Worm (Caenorhabditis elegans): ENCODE results near the gene igeg-2.

DNA sequence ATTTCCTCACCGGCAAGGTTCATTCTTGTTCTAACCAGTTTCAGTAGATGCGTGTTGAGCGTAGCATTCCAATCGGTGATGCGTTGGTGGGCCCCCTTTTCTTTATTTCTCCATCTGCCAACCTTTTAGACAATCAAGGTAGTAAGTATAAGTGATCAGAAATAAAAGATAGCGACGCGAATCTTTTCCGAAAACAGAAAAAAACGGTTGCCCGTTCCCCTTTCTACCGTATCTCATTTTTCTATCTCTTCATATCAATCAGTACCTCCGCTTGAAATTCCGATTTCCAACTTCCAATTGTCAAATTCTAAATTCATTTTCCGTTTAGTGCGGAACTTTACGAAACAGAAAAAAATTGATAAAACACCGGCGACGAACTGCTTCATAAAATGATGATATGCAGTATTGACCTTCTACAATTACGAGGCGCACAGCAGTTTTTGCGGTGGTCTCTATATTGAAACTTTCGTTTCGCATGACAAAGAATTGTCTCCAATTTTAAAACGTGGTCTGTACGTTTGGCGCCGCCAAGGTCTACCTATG, 33.0 kb upstream of the igeg-2 start:
- TF ChIP-seq tab-1 (GFP tag; IDR thresholded peaks at IDR 0.05) (no peak), T22C8.4 (GFP tag; IDR thresholded peaks at IDR 0.05) (no peak), flt-1 (GFP tag; IDR thresholded peaks at IDR 0.05) (no peak), ref-1 (GFP tag; conservative IDR thresholded peaks at IDR 0.05) (no peak), klf-2 (GFP tag; conservative IDR thresholded peaks at IDR 0.05) (no peak), ztf-23 (GFP tag; IDR thresholded peaks at IDR 0.05) (no peak), ztf-29 (GFP tag; IDR thresholded peaks at IDR 0.05) (no peak), cog-1 (tag; optimal IDR thresholded peaks at IDR 0.05) (no peak)

All from whole organism, midembryonic.